Worm (Caenorhabditis elegans): ENCODE measurements around the gene dmd-7.

DNA sequence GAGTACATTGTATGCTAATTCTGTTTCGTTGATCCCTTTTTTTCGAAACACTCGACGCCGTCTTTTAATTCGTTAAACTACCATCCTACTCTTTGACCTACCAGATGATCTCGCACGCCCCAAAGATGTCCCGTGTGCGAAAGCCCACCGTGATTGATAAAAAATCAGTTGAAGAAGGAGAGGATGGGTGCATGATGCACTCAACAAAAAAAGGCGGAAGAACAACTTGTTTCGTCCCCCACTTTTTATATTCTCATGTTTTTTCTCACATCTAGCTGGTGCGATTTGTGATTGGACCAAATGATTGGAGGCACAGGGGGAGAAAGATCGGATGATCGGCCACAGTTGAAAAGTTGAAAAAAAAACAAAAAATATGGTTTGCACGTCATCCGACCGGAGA lies 8.4 kb upstream of the dmd-7 start:
- TF ChIP-seq nhr-28 (tag; optimal IDR thresholded peaks at IDR 0.05): no peak
- no peak for TF ChIP-seq sptf-1 (tag; optimal IDR thresholded peaks at IDR 0.05)
- TF ChIP-seq lin-13 (tag; optimal IDR thresholded peaks at IDR 0.05): no peak
- no peak for TF ChIP-seq unc-62 (GFP tag; optimal IDR thresholded peaks at IDR 0.05)
- TF ChIP-seq nhr-76 (tag; optimal IDR thresholded peaks at IDR 0.05): no peak
- no peak for TF ChIP-seq ham-2 (GFP tag; optimal IDR thresholded peaks at IDR 0.05)
- no peak for TF ChIP-seq snpc-4 (tag; optimal IDR thresholded peaks at IDR 0.05)
- TF ChIP-seq nhr-237 (tag; optimal IDR thresholded peaks at IDR 0.05): no peak
